ENCODE assay signal across 1 fruit fly cellular context in genomic region chr2L:7632783-7633182, dm6.
A peak's percentile ranks its signal among the peaks of the same experiment; 100 is the strongest.
TF ChIP-seq lines count a peak whose summit lies in the region.

No protein-coding gene starts in this region.

TF ChIP-seq in whole organism, embryonic, 481 proteins besides CTCF, POLR2A, EP300 and RAD21 (continued from another document and continues in another):
- TF ChIP-seq TFAM (GFP tag; optimal IDR thresholded peaks at IDR 0.05; lab: Kevin White, UChicago) (no peak), schlank (tag; optimal IDR thresholded peaks at IDR 0.05; lab: Kevin White, UChicago) (no peak), sens (GFP tag; lab: Kevin White, UChicago) (peak; percentile 48), stc (GFP tag; IDR thresholded peaks at IDR 0.05; lab: Robert Waterston, UW) (peak; percentile 38; the same call in 1 of the 2 replicates), CG43689 (GFP tag; IDR thresholded peaks at IDR 0.05; lab: Robert Waterston, UW) (no peak), dmrt11E (tag; optimal IDR thresholded peaks at IDR 0.05; lab: Kevin White, UChicago) (peak; percentile 82), repo (GFP tag; optimal IDR thresholded peaks at IDR 0.05; lab: Kevin White, UChicago) (no peak), Eip74EF (GFP tag; optimal IDR thresholded peaks at IDR 0.05; lab: Kevin White, UChicago) (peak in 1 of 2 experiments; percentile 44), HmgD (GFP tag; optimal IDR thresholded peaks at IDR 0.05; lab: Kevin White, UChicago) (no peak), CG1024 (GFP tag; IDR thresholded peaks at IDR 0.05; lab: Robert Waterston, UW) (no peak), CG8765 (GFP tag; IDR thresholded peaks at IDR 0.05; lab: Robert Waterston, UW) (peak; percentile 53; the same call in 1 of the 2 replicates), CG11504 (tag; optimal IDR thresholded peaks at IDR 0.05; lab: Kevin White, UChicago) (peak; percentile 63), Nf-YB (GFP tag; optimal IDR thresholded peaks at IDR 0.05; lab: Kevin White, UChicago) (no peak), Xrp1 (GFP tag; IDR thresholded peaks at IDR 0.05; lab: Robert Waterston, UW) (peak; percentile 84), disco-r (GFP tag; optimal IDR thresholded peaks at IDR 0.05; lab: Kevin White, UChicago) (no peak), Deaf1 (tag; optimal IDR thresholded peaks at IDR 0.05; lab: Kevin White, UChicago) (no peak), lov (optimal IDR thresholded peaks at IDR 0.05; lab: Kevin White, UChicago) (no peak), lov (GFP tag; IDR thresholded peaks at IDR 0.05; lab: Robert Waterston, UW) (no peak), danr (GFP tag; IDR thresholded peaks at IDR 0.05; lab: Robert Waterston, UW) (no peak), mld (GFP tag; IDR thresholded peaks at IDR 0.05; lab: Robert Waterston, UW; ENCODE audit: partially characterized antibody) (no peak), CHES-1-like (GFP tag; optimal IDR thresholded peaks at IDR 0.05; lab: Kevin White, UChicago) (peak; percentile 9), CG3281 (GFP tag; optimal IDR thresholded peaks at IDR 0.05; lab: Kevin White, UChicago) (no peak), CG3838 (GFP tag; optimal IDR thresholded peaks at IDR 0.05; lab: Kevin White, UChicago) (no peak), Atf-2 (GFP tag; optimal IDR thresholded peaks at IDR 0.05; lab: Kevin White, UChicago) (peak; percentile 35), CG10209 (GFP tag; optimal IDR thresholded peaks at IDR 0.05; lab: Kevin White, UChicago) (peak; percentile 50), CG5953 (GFP tag; IDR thresholded peaks at IDR 0.05; lab: Robert Waterston, UW) (no peak), Hr39 (optimal IDR thresholded peaks at IDR 0.05; lab: Kevin White, UChicago) (no peak), CG12299 (tag; optimal IDR thresholded peaks at IDR 0.05; lab: Kevin White, UChicago) (no peak), grau (tag; optimal IDR thresholded peaks at IDR 0.05; lab: Kevin White, UChicago) (peak; percentile 50), Hmr (GFP tag; optimal IDR thresholded peaks at IDR 0.05; lab: Kevin White, UChicago) (peak; percentile 1), Side (GFP tag; optimal IDR thresholded peaks at IDR 0.05; lab: Kevin White, UChicago) (peak; percentile 18), fd102C (GFP tag; optimal IDR thresholded peaks at IDR 0.05; lab: Kevin White, UChicago) (peak; percentile 90), CG2199 (GFP tag; IDR thresholded peaks at IDR 0.05; lab: Robert Waterston, UW) (0 out of 3 replicates have a peak, but pooled peaks have one; percentile 37), caup (GFP tag; optimal IDR thresholded peaks at IDR 0.05; lab: Kevin White, UChicago; ENCODE audit: severe bottlenecking) (peak; percentile 2), ems (GFP tag; optimal IDR thresholded peaks at IDR 0.05; lab: Kevin White, UChicago) (no peak), CoRest (tag; optimal IDR thresholded peaks at IDR 0.05; lab: Kevin White, UChicago) (peak; percentile 14), B-H2 (GFP tag; optimal IDR thresholded peaks at IDR 0.05; lab: Kevin White, UChicago) (no peak), NFAT (GFP tag; IDR thresholded peaks at IDR 0.05; lab: Robert Waterston, UW) (no peak), Abd-B (GFP tag; optimal IDR thresholded peaks at IDR 0.05; lab: Kevin White, UChicago) (peak; percentile 39), chn (GFP tag; optimal IDR thresholded peaks at IDR 0.05; lab: Kevin White, UChicago) (peak; percentile 62), shn (GFP tag; optimal IDR thresholded peaks at IDR 0.05; lab: Kevin White, UChicago) (peak; percentile 12), ewg (GFP tag; optimal IDR thresholded peaks at IDR 0.05; lab: Kevin White, UChicago) (peak; percentile 26), chm (GFP tag; IDR thresholded peaks at IDR 0.05; lab: Robert Waterston, UW) (0 out of 2 replicates have a peak, but pooled peaks have one; percentile 48), fu2 (GFP tag; optimal IDR thresholded peaks at IDR 0.05; lab: Kevin White, UChicago) (no peak), CG13624 (GFP tag; optimal IDR thresholded peaks at IDR 0.05; lab: Kevin White, UChicago) (peak; percentile 42), CG7556 (GFP tag; optimal IDR thresholded peaks at IDR 0.05; lab: Kevin White, UChicago) (peak; percentile 28), CG10147 (GFP tag; optimal IDR thresholded peaks at IDR 0.05; lab: Kevin White, UChicago) (no peak), seq (GFP tag; IDR thresholded peaks at IDR 0.05; lab: Robert Waterston, UW) (0 out of 2 replicates have a peak, but pooled peaks have one; percentile 29), Sox102F (GFP tag; optimal IDR thresholded peaks at IDR 0.05; lab: Kevin White, UChicago) (peak; percentile 42), CG11723 (GFP tag; optimal IDR thresholded peaks at IDR 0.05; lab: Kevin White, UChicago) (no peak), fd96Cb (tag; optimal IDR thresholded peaks at IDR 0.05; lab: Kevin White, UChicago) (peak; percentile 62), Dref (GFP tag; IDR thresholded peaks at IDR 0.05; lab: Robert Waterston, UW) (no peak), CG10366 (GFP tag; IDR thresholded peaks at IDR 0.05; lab: Robert Waterston, UW) (peak; percentile 27; the same call in 1 of the 2 replicates), Spps (tag; optimal IDR thresholded peaks at IDR 0.05; lab: Kevin White, UChicago) (peak; percentile 55), pan (optimal IDR thresholded peaks at IDR 0.05; lab: Kevin White, UChicago) (peak in 1 of 2 experiments; percentile 41), pan (GFP tag; optimal IDR thresholded peaks at IDR 0.05 in 1 of 2, IDR thresholded peaks at IDR 0.05 in 1 of 2) (peak in 1 of 2 experiments; percentile 41), CG17361 (GFP tag; IDR thresholded peaks at IDR 0.05; lab: Robert Waterston, UW) (0 out of 3 replicates have a peak, but pooled peaks have one; percentile 57), tap (tag; optimal IDR thresholded peaks at IDR 0.05; lab: Kevin White, UChicago) (peak; percentile 34), CG8944 (GFP tag; optimal IDR thresholded peaks at IDR 0.05; lab: Kevin White, UChicago) (peak; percentile 16), CG2202 (tag; optimal IDR thresholded peaks at IDR 0.05; lab: Kevin White, UChicago) (peak; percentile 68), Trl (optimal IDR thresholded peaks at IDR 0.05; lab: Kevin White, UChicago) (no peak), Trl (GFP tag; optimal IDR thresholded peaks at IDR 0.05; lab: Kevin White, UChicago) (peak; percentile 32), D19A (tag; optimal IDR thresholded peaks at IDR 0.05; lab: Kevin White, UChicago) (peak; percentile 67), Bdp1 (GFP tag; optimal IDR thresholded peaks at IDR 0.05; lab: Kevin White, UChicago) (no peak), CG4404 (GFP tag; IDR thresholded peaks at IDR 0.05; lab: Robert Waterston, UW) (peak; percentile 74), p53 (GFP tag; optimal IDR thresholded peaks at IDR 0.05; lab: Kevin White, UChicago) (no peak), lbe (GFP tag; optimal IDR thresholded peaks at IDR 0.05; lab: Kevin White, UChicago) (no peak), Mad (GFP tag; optimal IDR thresholded peaks at IDR 0.05; lab: Kevin White, UChicago) (peak; percentile 44), ab (GFP tag; optimal IDR thresholded peaks at IDR 0.05; lab: Kevin White, UChicago) (no peak), Dll (GFP tag; IDR thresholded peaks at IDR 0.05; lab: Robert Waterston, UW; ENCODE audit: partially characterized antibody) (no peak), sob (GFP tag; IDR thresholded peaks at IDR 0.05; lab: Robert Waterston, UW) (no peak), CG6272 (GFP tag; IDR thresholded peaks at IDR 0.05; lab: Robert Waterston, UW) (peak; percentile 22; the same call in 1 of the 2 replicates), YL-1 (GFP tag; optimal IDR thresholded peaks at IDR 0.05; lab: Kevin White, UChicago) (no peak), CG12391 (tag; optimal IDR thresholded peaks at IDR 0.05; lab: Kevin White, UChicago) (peak; percentile 67), Fer1 (GFP tag; optimal IDR thresholded peaks at IDR 0.05; lab: Kevin White, UChicago) (no peak), Ada2b (GFP tag; IDR thresholded peaks at IDR 0.05; lab: Robert Waterston, UW) (peak; percentile 18; the same call in 1 of the 2 replicates), Rx (GFP tag; IDR thresholded peaks at IDR 0.05; lab: Robert Waterston, UW) (peak; percentile 35; the same call in 1 of the 2 replicates), CG10565 (GFP tag; optimal IDR thresholded peaks at IDR 0.05; lab: Kevin White, UChicago) (no peak), kah (GFP tag; optimal IDR thresholded peaks at IDR 0.05; lab: Kevin White, UChicago) (no peak), CG10462 (GFP tag; optimal IDR thresholded peaks at IDR 0.05; lab: Kevin White, UChicago) (peak; percentile 28), CG2678 (tag; optimal IDR thresholded peaks at IDR 0.05; lab: Kevin White, UChicago) (peak; percentile 40), CG6791 (GFP tag; IDR thresholded peaks at IDR 0.05; lab: Robert Waterston, UW; ENCODE audit: partially characterized antibody) (no peak), HHEX (GFP tag; optimal IDR thresholded peaks at IDR 0.05; lab: Kevin White, UChicago) (peak; percentile 29), CG12219 (GFP tag; optimal IDR thresholded peaks at IDR 0.05; lab: Kevin White, UChicago) (peak; percentile 30), vvl (GFP tag; IDR thresholded peaks at IDR 0.05; lab: Robert Waterston, UW) (peak; percentile 69), CG15011 (GFP tag; optimal IDR thresholded peaks at IDR 0.05; lab: Kevin White, UChicago) (peak; percentile 15), Aef1 (GFP tag; IDR thresholded peaks at IDR 0.05; lab: Robert Waterston, UW) (no peak), CG4328 (GFP tag; optimal IDR thresholded peaks at IDR 0.05; lab: Kevin White, UChicago) (no peak), eyg (GFP tag; optimal IDR thresholded peaks at IDR 0.05; lab: Kevin White, UChicago) (no peak), CG31388 (GFP tag; optimal IDR thresholded peaks at IDR 0.05; lab: Kevin White, UChicago) (peak; percentile 16), lab (GFP tag; optimal IDR thresholded peaks at IDR 0.05; lab: Kevin White, UChicago) (peak; percentile 52), CG6689 (GFP tag; IDR thresholded peaks at IDR 0.05; lab: Robert Waterston, UW) (peak; percentile 58), Mrtf (GFP tag; IDR thresholded peaks at IDR 0.05; lab: Robert Waterston, UW) (no peak), Hsf (GFP tag; optimal IDR thresholded peaks at IDR 0.05; lab: Kevin White, UChicago) (peak; percentile 68), jumu (GFP tag; optimal IDR thresholded peaks at IDR 0.05; lab: Kevin White, UChicago) (no peak), insv (GFP tag; optimal IDR thresholded peaks at IDR 0.05; lab: Kevin White, UChicago) (no peak), CG3847 (GFP tag; IDR thresholded peaks at IDR 0.05; lab: Robert Waterston, UW) (no peak), phol (tag; optimal IDR thresholded peaks at IDR 0.05; lab: Kevin White, UChicago) (peak; percentile 64), MESR4 (GFP tag; optimal IDR thresholded peaks at IDR 0.05; lab: Kevin White, UChicago) (no peak), sisA (GFP tag; IDR thresholded peaks at IDR 0.05; lab: Robert Waterston, UW) (peak; percentile 23; the same call in 1 of the 2 replicates), Ptx1 (GFP tag; IDR thresholded peaks at IDR 0.05; lab: Robert Waterston, UW) (peak; percentile 22; the same call in 1 of the 2 replicates), HLH3B (GFP tag; IDR thresholded peaks at IDR 0.05; lab: Robert Waterston, UW) (no peak), CG15514 (GFP tag; optimal IDR thresholded peaks at IDR 0.05; lab: Kevin White, UChicago) (no peak), PHDP (tag; optimal IDR thresholded peaks at IDR 0.05; lab: Kevin White, UChicago) (peak; percentile 31), hkb (optimal IDR thresholded peaks at IDR 0.05; lab: Kevin White, UChicago) (no peak), hkb (GFP tag; IDR thresholded peaks at IDR 0.05; lab: Robert Waterston, UW) (no peak), bsh (GFP tag; optimal IDR thresholded peaks at IDR 0.05; lab: Kevin White, UChicago) (peak in 1 of 2 experiments; percentile 66), esg (GFP tag; conservative IDR thresholded peaks at IDR 0.05; lab: Robert Waterston, UW) (peak; percentile 15; the same call in 1 of the 2 replicates), Oaz (GFP tag; IDR thresholded peaks at IDR 0.05; lab: Robert Waterston, UW) (no peak), otp (GFP tag; IDR thresholded peaks at IDR 0.05; lab: Robert Waterston, UW) (peak; percentile 60; the same call in 2 of the 3 replicates), CG2889 (GFP tag; IDR thresholded peaks at IDR 0.05; lab: Robert Waterston, UW) (no peak), CG14710 (tag; optimal IDR thresholded peaks at IDR 0.05; lab: Kevin White, UChicago) (peak; percentile 56), Lim3 (GFP tag; IDR thresholded peaks at IDR 0.05; lab: Robert Waterston, UW) (no peak), CG30403 (GFP tag; optimal IDR thresholded peaks at IDR 0.05; lab: Kevin White, UChicago) (peak; percentile 46), crol (GFP tag; IDR thresholded peaks at IDR 0.05; lab: Robert Waterston, UW) (0 out of 2 replicates have a peak, but pooled peaks have one; percentile 23), CG8388 (GFP tag; optimal IDR thresholded peaks at IDR 0.05; lab: Kevin White, UChicago) (peak; percentile 57), sc (optimal IDR thresholded peaks at IDR 0.05; lab: Kevin White, UChicago) (no peak), sc (GFP tag; optimal IDR thresholded peaks at IDR 0.05; lab: Kevin White, UChicago) (peak; percentile 38), nau (GFP tag; optimal IDR thresholded peaks at IDR 0.05; lab: Kevin White, UChicago) (no peak), CG4820 (GFP tag; optimal IDR thresholded peaks at IDR 0.05; lab: Kevin White, UChicago) (peak; percentile 27), Hr3 (GFP tag; optimal IDR thresholded peaks at IDR 0.05; lab: Kevin White, UChicago) (peak; percentile 10), CG34422 (GFP tag; IDR thresholded peaks at IDR 0.05; lab: Robert Waterston, UW) (peak; percentile 25; the same call in 1 of the 3 replicates), cas (GFP tag; IDR thresholded peaks at IDR 0.05; lab: Robert Waterston, UW) (no peak), mam (GFP tag; optimal IDR thresholded peaks at IDR 0.05; lab: Kevin White, UChicago) (peak; percentile 18), C15 (GFP tag; IDR thresholded peaks at IDR 0.05; lab: Robert Waterston, UW) (no peak), maf-S (GFP tag; optimal IDR thresholded peaks at IDR 0.05; lab: Kevin White, UChicago) (no peak), hth (optimal IDR thresholded peaks at IDR 0.05; lab: Kevin White, UChicago) (peak; percentile 47), dpn (GFP tag; optimal IDR thresholded peaks at IDR 0.05; lab: Kevin White, UChicago) (peak; percentile 30 to 33), Poxn (GFP tag; IDR thresholded peaks at IDR 0.05; lab: Robert Waterston, UW) (no peak), Myb (GFP tag; optimal IDR thresholded peaks at IDR 0.05; lab: Kevin White, UChicago) (no peak), CG14441 (GFP tag; IDR thresholded peaks at IDR 0.05; lab: Robert Waterston, UW) (peak; percentile 33; the same call in 1 of the 2 replicates), lilli (GFP tag; optimal IDR thresholded peaks at IDR 0.05; lab: Kevin White, UChicago) (peak; percentile 35)
